Worm (Caenorhabditis elegans) whole organism, L4 larva: ENCODE data around the gene T09A5.5.

ENCODE experiments used
- D1046.2 ChIP-seq: fragments of 200-800 bp; sonication (Bioruptor generic); IDR thresholded peaks from 2 replicates; pipeline ENCODE4 v1.3.6; 2022; ENCODE audit warnings: missing genetic modification characterization, missing compliant biosample characterization
- F37D6.2 ChIP-seq: sonication (generic microtip); optimal IDR thresholded peaks from 2 replicates; lab custom pipeline; 2016; ENCODE audit warnings: mild to moderate bottlenecking, missing genetic modification characterization, missing compliant biosample characterization
- T20F7.1 ChIP-seq: fragments of 200-800 bp; sonication (Bioruptor generic); optimal IDR thresholded peaks from 2 replicates; lab custom pipeline; 2018; ENCODE audit warnings: mild to moderate bottlenecking, missing genetic modification characterization, missing compliant biosample characterization
- Y5F2A.4 ChIP-seq: fragments of 200-800 bp; sonication (Bioruptor generic); optimal IDR thresholded peaks from 2 replicates; lab custom pipeline; 2018; ENCODE audit warnings: mild to moderate bottlenecking, missing genetic modification characterization, missing compliant biosample characterization
- ZK337.2 ChIP-seq: fragments of 200-800 bp; sonication (Bioruptor generic); IDR thresholded peaks from 2 replicates; pipeline ENCODE4 v1.3.6; 2022; ENCODE audit warnings: missing genetic modification reagents, missing genetic modification characterization, missing compliant biosample characterization
- aly-2 ChIP-seq: sonication (generic microtip); optimal IDR thresholded peaks from 2 replicates; lab custom pipeline; 2018; ENCODE audit warnings: missing biosample characterization, missing genetic modification characterization
- arid-1 ChIP-seq: fragments of 200-800 bp; sonication (Bioruptor generic); conservative IDR thresholded peaks from 2 replicates; pipeline ENCODE4 v1.3.6; 2022; ENCODE audit warnings: missing genetic modification reagents, missing genetic modification characterization, missing compliant biosample characterization
- ceh-20 ChIP-seq: fragments of 200-800 bp; sonication (Bioruptor generic); IDR thresholded peaks from 2 replicates; pipeline ENCODE4 v1.3.6; 2022; ENCODE audit warnings: missing genetic modification reagents, missing genetic modification characterization, missing compliant biosample characterization
- ceh-28 ChIP-seq: fragments of 150-350 bp; optimal IDR thresholded peaks from 2 replicates; lab custom pipeline; 2014; ENCODE audit warnings: missing biosample characterization, missing genetic modification reagents, missing genetic modification characterization
- cey-2 ChIP-seq: sonication (generic microtip); optimal IDR thresholded peaks from 3 replicates; lab custom pipeline; 2017; ENCODE audit warnings: missing genetic modification characterization, mild to moderate bottlenecking, missing compliant biosample characterization, antibody characterized with exemption, borderline replicate concordance; ENCODE audit not compliant: insufficient read depth
- daf-16 ChIP-seq, 3 experiments: sonication (generic microtip); optimal IDR thresholded peaks; 2 replicates each; lab custom pipeline; 2016 to 2017; ENCODE audit warnings: missing genetic modification characterization in 3 of 3, missing genetic modification reagents in 3 of 3, mild to moderate bottlenecking in 2 of 3, missing compliant biosample characterization in 2 of 3, missing biosample characterization in 1 of 3, moderate library complexity in 1 of 3
- dmd-6 ChIP-seq: fragments of 200-800 bp; sonication (Bioruptor generic); IDR thresholded peaks from 2 replicates; pipeline ENCODE4 v1.3.6; 2022; ENCODE audit warnings: missing genetic modification reagents, missing genetic modification characterization, missing compliant biosample characterization
- dmd-8 ChIP-seq: fragments of 200-800 bp; sonication (Bioruptor generic); IDR thresholded peaks from 2 replicates; pipeline ENCODE4 v1.3.6; 2022; ENCODE audit warnings: missing genetic modification characterization, missing compliant biosample characterization
- dve-1 ChIP-seq: sonication (generic microtip); optimal IDR thresholded peaks from 2 replicates; lab custom pipeline; 2017; ENCODE audit warnings: antibody characterized with exemption, mild to moderate bottlenecking, missing genetic modification characterization, missing compliant biosample characterization; ENCODE audit not compliant: insufficient read depth
- egl-43 ChIP-seq: fragments of 200-800 bp; sonication (Bioruptor generic); IDR thresholded peaks from 2 replicates; pipeline ENCODE4 v1.3.6; 2022; ENCODE audit warnings: missing genetic modification reagents, missing genetic modification characterization, missing compliant biosample characterization
- gei-8 ChIP-seq: fragments of 200-800 bp; sonication (Bioruptor generic); optimal IDR thresholded peaks from 2 replicates; lab custom pipeline; 2018; ENCODE audit warnings: mild to moderate bottlenecking, missing genetic modification characterization, missing compliant biosample characterization
- hlh-11 ChIP-seq: fragments of 200-800 bp; sonication (Bioruptor generic); optimal IDR thresholded peaks from 2 replicates; lab custom pipeline; 2018; ENCODE audit warnings: mild to moderate bottlenecking, missing genetic modification characterization, missing compliant biosample characterization
- hlh-30 ChIP-seq: sonication (generic microtip); optimal IDR thresholded peaks from 2 replicates; lab custom pipeline; 2017; ENCODE audit warnings: antibody characterized with exemption, mild to moderate bottlenecking, missing genetic modification characterization, missing compliant biosample characterization; ENCODE audit not compliant: insufficient read depth
- jun-1 ChIP-seq: fragments of 150-350 bp; optimal IDR thresholded peaks from 2 replicates; lab custom pipeline; 2014; ENCODE audit warnings: missing biosample characterization, missing genetic modification reagents, missing genetic modification characterization
- lin-1 ChIP-seq: fragments of 200-800 bp; sonication (Bioruptor generic); IDR thresholded peaks from 2 replicates; pipeline ENCODE4 v1.3.6; 2022; ENCODE audit warnings: missing genetic modification reagents, missing genetic modification characterization, missing compliant biosample characterization
- lin-15B ChIP-seq: fragments of 150-350 bp; sonication (generic microtip); optimal IDR thresholded peaks from 3 replicates; lab custom pipeline; 2014; ENCODE audit warnings: missing biosample characterization, missing genetic modification characterization
- lin-29 ChIP-seq: fragments of 200-800 bp; sonication (Bioruptor generic); IDR thresholded peaks from 2 replicates; pipeline ENCODE4 v1.3.6; 2022; ENCODE audit warnings: missing genetic modification reagents, missing genetic modification characterization, missing compliant biosample characterization
- lir-3 ChIP-seq: sonication (generic microtip); optimal IDR thresholded peaks from 2 replicates; lab custom pipeline; 2016; ENCODE audit warnings: mild to moderate bottlenecking, missing genetic modification characterization, missing compliant biosample characterization
- madf-9 ChIP-seq: fragments of 200-800 bp; sonication (Bioruptor generic); conservative IDR thresholded peaks from 2 replicates; pipeline ENCODE4 v1.3.6; 2022; ENCODE audit warnings: missing genetic modification reagents, missing genetic modification characterization, missing compliant biosample characterization
- mdl-1 ChIP-seq, 2 experiments: fragments of 150-350 bp in 1 of 2; sonication (generic microtip) in 1 of 2; optimal IDR thresholded peaks; 2 replicates each; lab custom pipeline; 2014 to 2017; ENCODE audit warnings: missing biosample characterization in 2 of 2, missing genetic modification characterization in 2 of 2
- mep-1 ChIP-seq: fragments of 150-350 bp; sonication (generic microtip); optimal IDR thresholded peaks from 3 replicates; lab custom pipeline; 2014; ENCODE audit warnings: missing biosample characterization, missing genetic modification characterization
- mes-2 ChIP-seq: sonication (generic microtip); optimal IDR thresholded peaks from 2 replicates; lab custom pipeline; 2016; ENCODE audit warnings: missing genotype, mild to moderate bottlenecking, missing genetic modification characterization, missing compliant biosample characterization; ENCODE audit not compliant: poor library complexity, severe bottlenecking
- mxl-3 ChIP-seq: fragments of 200-800 bp; sonication (Bioruptor generic); optimal IDR thresholded peaks from 2 replicates; lab custom pipeline; 2018; ENCODE audit warnings: mild to moderate bottlenecking, missing genetic modification characterization, missing compliant biosample characterization
- nhr-10 ChIP-seq: fragments of 150-350 bp; optimal IDR thresholded peaks from 2 replicates; lab custom pipeline; 2014; ENCODE audit warnings: missing biosample characterization, missing genetic modification characterization
- nhr-102 ChIP-seq: sonication (generic microtip); optimal IDR thresholded peaks from 2 replicates; lab custom pipeline; 2016; ENCODE audit warnings: mild to moderate bottlenecking, missing genetic modification characterization, moderate library complexity, missing compliant biosample characterization
- nhr-111 ChIP-seq: fragments of 200-800 bp; sonication (Bioruptor generic); optimal IDR thresholded peaks from 2 replicates; lab custom pipeline; 2018; ENCODE audit warnings: mild to moderate bottlenecking, missing genetic modification characterization, missing compliant biosample characterization
- nhr-28 ChIP-seq: fragments of 150-350 bp; optimal IDR thresholded peaks from 2 replicates; lab custom pipeline; 2014; ENCODE audit warnings: missing biosample characterization, missing genetic modification characterization
- nhr-48 ChIP-seq: sonication (generic microtip); optimal IDR thresholded peaks from 2 replicates; lab custom pipeline; 2016; ENCODE audit warnings: mild to moderate bottlenecking, missing genetic modification characterization, missing compliant biosample characterization
- nhr-77 ChIP-seq: fragments of 150-350 bp; optimal IDR thresholded peaks from 2 replicates; lab custom pipeline; 2014; ENCODE audit warnings: missing biosample characterization, missing genetic modification characterization
- pha-4 ChIP-seq, 2 experiments: fragments of 150-350 bp in 1 of 2; fragments of 200-800 bp in 1 of 2; sonication (Bioruptor generic) in 1 of 2; IDR thresholded peaks in 1 of 2; optimal IDR thresholded peaks in 1 of 2; 2 replicates each; pipeline versions ENCODE4 v1.3.6 to Lab custom; 2014 to 2022; ENCODE audit warnings: missing genetic modification characterization in 2 of 2, missing genetic modification reagents in 2 of 2, missing biosample characterization in 1 of 2, missing compliant biosample characterization in 1 of 2
- php-3 ChIP-seq: fragments of 200-800 bp; sonication (Bioruptor generic); IDR thresholded peaks from 2 replicates; pipeline ENCODE4 v1.3.6; 2022; ENCODE audit warnings: missing genetic modification reagents, missing genetic modification characterization, missing compliant biosample characterization
- pqm-1 ChIP-seq: sonication (generic microtip); optimal IDR thresholded peaks from 2 replicates; lab custom pipeline; 2017; ENCODE audit warnings: missing biosample characterization, missing genetic modification characterization
- sdz-12 ChIP-seq: fragments of 200-800 bp; sonication (Bioruptor generic); optimal IDR thresholded peaks from 2 replicates; lab custom pipeline; 2018; ENCODE audit warnings: mild to moderate bottlenecking, missing genetic modification characterization, missing compliant biosample characterization
- skn-1 ChIP-seq: fragments of 150-350 bp; optimal IDR thresholded peaks from 2 replicates; lab custom pipeline; 2014; ENCODE audit warnings: missing biosample characterization, missing genetic modification characterization
- spr-3 ChIP-seq: fragments of 200-800 bp; sonication (Bioruptor generic); optimal IDR thresholded peaks from 2 replicates; lab custom pipeline; 2018; ENCODE audit warnings: mild to moderate bottlenecking, missing genetic modification characterization, missing compliant biosample characterization
- tra-1 ChIP-seq: fragments of 200-800 bp; sonication (Bioruptor generic); IDR thresholded peaks from 2 replicates; pipeline ENCODE4 v1.3.6; 2022; ENCODE audit warnings: missing genetic modification reagents, missing genetic modification characterization, missing compliant biosample characterization
- unc-39 ChIP-seq: sonication (generic microtip); optimal IDR thresholded peaks from 2 replicates; lab custom pipeline; 2017; ENCODE audit warnings: missing biosample characterization, missing genetic modification characterization
- unc-62 ChIP-seq, 3 experiments: fragments of 150-350 bp in 1 of 3; sonication (generic microtip); optimal IDR thresholded peaks in 2 of 3; peaks in 1 of 3; 1 replicate in 1 of 3; 2 replicates in 2 of 3; lab custom pipeline; 2014 to 2017; ENCODE audit warnings: missing biosample characterization in 3 of 3, missing genetic modification characterization in 3 of 3, missing genetic modification reagents in 3 of 3, missing genotype in 1 of 3

The T09A5.5 gene

ce11 chrII:7809358-7809914 is 44.1 kb downstream of the T09A5.5 start:
- TF ChIP-seq pqm-1 (tag; lab: Kevin White, UChicago) (no peak), ceh-20 (GFP tag; lab: Robert Waterston, UW) (no peak), lin-15B (tag; lab: Kevin White, UChicago) (no peak), tra-1 (GFP tag; lab: Robert Waterston, UW) (no peak), nhr-48 (no peak), aly-2 (no peak), dmd-6 (no peak), mxl-3 (GFP tag; lab: Kevin White, UChicago) (no peak), ceh-28 (tag; lab: Kevin White, UChicago) (no peak), egl-43 (GFP tag; lab: Robert Waterston, UW) (no peak), D1046.2 (GFP tag; lab: Robert Waterston, UW) (no peak), sdz-12 (GFP tag; lab: Kevin White, UChicago) (no peak), F37D6.2 (no peak), dmd-8 (GFP tag; lab: Robert Waterston, UW) (no peak), arid-1 (GFP tag; lab: Robert Waterston, UW) (no peak), mdl-1 (tag; optimal IDR thresholded peaks at IDR 0.05; lab: Kevin White, UChicago) (no peak), lir-3 (no peak)
- TF ChIP-seq, all 104 proteins: peak for 0

DNA sequence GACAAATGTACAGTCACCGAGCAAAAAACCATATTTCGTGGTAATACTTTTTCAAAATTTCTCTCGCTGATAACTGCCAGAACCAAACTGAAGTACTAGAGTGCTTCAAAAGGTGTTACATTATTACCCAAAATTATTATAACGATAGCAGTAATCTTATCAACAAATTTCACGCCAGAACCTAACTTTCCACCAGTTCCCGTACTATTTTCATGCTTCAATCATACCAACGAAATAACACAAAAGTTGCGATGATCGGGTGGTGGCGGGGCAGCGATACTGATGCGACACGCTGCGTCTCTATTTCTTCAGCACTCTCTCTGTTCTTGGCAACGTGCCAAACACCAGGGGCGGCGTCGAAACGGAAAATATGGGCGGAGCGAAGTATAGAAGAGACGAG is 44.6 kb downstream of the T09A5.5 start:
- TF ChIP-seq madf-9 (0 out of 2 replicates have a peak, but pooled peaks have one; percentile 13), tra-1 (GFP tag; lab: Robert Waterston, UW) (peak; percentile 84; the same call in 1 of the 2 replicates), dmd-8 (GFP tag; lab: Robert Waterston, UW) (no peak), jun-1 (peak; percentile 22), hlh-11 (tag; lab: Kevin White, UChicago) (peak; percentile 87), nhr-10 (tag; lab: Kevin White, UChicago) (no peak), pqm-1 (tag; lab: Kevin White, UChicago) (peak; percentile 95), mep-1 (tag; lab: Kevin White, UChicago) (peak; percentile 23), sdz-12 (GFP tag; lab: Kevin White, UChicago) (no peak), skn-1 (tag; lab: Kevin White, UChicago) (no peak), nhr-48 (peak; percentile 68), nhr-111 (GFP tag; lab: Kevin White, UChicago) (no peak), Y5F2A.4 (no peak), mdl-1 (tag; optimal IDR thresholded peaks at IDR 0.05; lab: Kevin White, UChicago) (peak in 1 of 2 experiments; percentile 31), nhr-102 (tag; lab: Kevin White, UChicago) (peak; percentile 16), nhr-77 (peak; percentile 33), gei-8 (GFP tag; lab: Kevin White, UChicago) (no peak), php-3 (GFP tag; lab: Robert Waterston, UW) (peak; percentile 72; the same call in 1 of the 2 replicates), dve-1 (tag; lab: Kevin White, UChicago) (peak; percentile 70), T20F7.1 (peak; percentile 8), unc-39 (tag; lab: Kevin White, UChicago) (no peak), aly-2 (no peak), dmd-6 (peak; percentile 86), mxl-3 (GFP tag; lab: Kevin White, UChicago) (peak; percentile 56), unc-62 (GFP tag; optimal IDR thresholded peaks at IDR 0.05 in 1 of 2; lab: Kevin White, UChicago) (peak in 1 of 2 experiments; percentile 93), unc-62 (tag; optimal IDR thresholded peaks at IDR 0.05; lab: Kevin White, UChicago) (no peak), pha-4 (GFP tag; IDR thresholded peaks at IDR 0.05; lab: Robert Waterston, UW) (peak; percentile 52; the same call in 1 of the 2 replicates), pha-4 (tag; optimal IDR thresholded peaks at IDR 0.05; lab: Kevin White, UChicago) (no peak), lin-1 (GFP tag; lab: Robert Waterston, UW) (peak; percentile 40; the same call in 1 of the 2 replicates), spr-3 (GFP tag; lab: Kevin White, UChicago) (no peak), mes-2 (tag; lab: Kevin White, UChicago) (peak; percentile 17), cey-2 (tag; lab: Kevin White, UChicago) (peak; percentile 10), daf-16 (GFP tag; optimal IDR thresholded peaks at IDR 0.05; lab: Kevin White, UChicago) (peak in 1 of 2 experiments; percentile 27), daf-16 (tag; optimal IDR thresholded peaks at IDR 0.05; lab: Kevin White, UChicago) (peak; percentile 42), hlh-30 (tag; lab: Kevin White, UChicago) (no peak), nhr-28 (tag; lab: Kevin White, UChicago) (peak; percentile 78), lin-29 (GFP tag; lab: Robert Waterston, UW) (no peak), ZK337.2 (GFP tag; lab: Robert Waterston, UW) (no peak)
